Fruit fly (Drosophila melanogaster): Measurements from ENCODE around the gene CtsK1.

The CtsK1 gene

dm6 chr3L:14002524-14003135 lies 8.6 kb downstream of the CtsK1 start (continued):
- TF ChIP-seq hb (GFP tag; IDR thresholded peaks at IDR 0.05; ENCODE audit: partially characterized antibody), result no peak
- no peak for TF ChIP-seq HLH4C (GFP tag; IDR thresholded peaks at IDR 0.05; ENCODE audit: partially characterized antibody)
- TF ChIP-seq CG10274 (GFP tag; optimal IDR thresholded peaks at IDR 0.05), result no peak
- no peak for TF ChIP-seq CG8290 (GFP tag; optimal IDR thresholded peaks at IDR 0.05)
- TF ChIP-seq CG8290 (tag; optimal IDR thresholded peaks at IDR 0.05), result peak in 1 of 2 experiments; percentile 75
- no peak for TF ChIP-seq pan (optimal IDR thresholded peaks at IDR 0.05)
- no peak for TF ChIP-seq pan (GFP tag; optimal IDR thresholded peaks at IDR 0.05 in 1 of 2, IDR thresholded peaks at IDR 0.05 in 1 of 2)
- TF ChIP-seq otp (GFP tag; IDR thresholded peaks at IDR 0.05), result peak; percentile 52; the same call in 1 of the 3 replicates
- TF ChIP-seq CG2202 (tag; optimal IDR thresholded peaks at IDR 0.05), result no peak
- peak; percentile 11 for TF ChIP-seq Sry-δ (GFP tag; optimal IDR thresholded peaks at IDR 0.05)
- TF ChIP-seq CG7357 (GFP tag; IDR thresholded peaks at IDR 0.05), result no peak
- peak; percentile 85; the same call in 3 of the 4 replicates for TF ChIP-seq chinmo (GFP tag; IDR thresholded peaks at IDR 0.05; ENCODE audit: partially characterized antibody)
- TF ChIP-seq CG32532 (GFP tag; IDR thresholded peaks at IDR 0.05), result 0 out of 2 replicates have a peak, but pooled peaks have one; percentile 30
- TF ChIP-seq CG15601 (tag; optimal IDR thresholded peaks at IDR 0.05), result no peak
- no peak for TF ChIP-seq aop (GFP tag; IDR thresholded peaks at IDR 0.05)
- peak; percentile 6 for TF ChIP-seq grau (tag; optimal IDR thresholded peaks at IDR 0.05)
- no peak for TF ChIP-seq Blimp-1 (GFP tag; optimal IDR thresholded peaks at IDR 0.05)
- no peak for TF ChIP-seq Vsx1 (GFP tag; optimal IDR thresholded peaks at IDR 0.05)
- TF ChIP-seq CG12769 (tag; optimal IDR thresholded peaks at IDR 0.05), result peak; percentile 59
- no peak for TF ChIP-seq CG4404 (GFP tag; IDR thresholded peaks at IDR 0.05)
- TF ChIP-seq bbx (GFP tag; IDR thresholded peaks at IDR 0.05; ENCODE audit: partially characterized antibody), result 0 out of 2 replicates have a peak, but pooled peaks have one; percentile 26
- TF ChIP-seq vvl (GFP tag; IDR thresholded peaks at IDR 0.05), result peak; percentile 54
- no peak for TF ChIP-seq CG13775 (GFP tag; optimal IDR thresholded peaks at IDR 0.05)
- TF ChIP-seq CG4617 (GFP tag; optimal IDR thresholded peaks at IDR 0.05; ENCODE audit: borderline replicate concordance), result peak; percentile 12
- no peak for TF ChIP-seq p53 (GFP tag; optimal IDR thresholded peaks at IDR 0.05)
- no peak for TF ChIP-seq CG1792 (GFP tag; optimal IDR thresholded peaks at IDR 0.05)
- TF ChIP-seq Hand (GFP tag; optimal IDR thresholded peaks at IDR 0.05), result no peak
- no peak for TF ChIP-seq CG11695 (GFP tag; IDR thresholded peaks at IDR 0.05)
- no peak for TF ChIP-seq so (GFP tag; IDR thresholded peaks at IDR 0.05)
- TF ChIP-seq CG9797 (GFP tag; optimal IDR thresholded peaks at IDR 0.05), result peak; percentile 68
- TF ChIP-seq Fer1 (GFP tag; optimal IDR thresholded peaks at IDR 0.05), result peak; percentile 27
- TF ChIP-seq knrl (GFP tag; IDR thresholded peaks at IDR 0.05; ENCODE audit: partially characterized antibody), result no peak
- TF ChIP-seq nmo (GFP tag; optimal IDR thresholded peaks at IDR 0.05), result peak; percentile 33
- TF ChIP-seq stwl (tag; optimal IDR thresholded peaks at IDR 0.05), result peak; percentile 49
- no peak for TF ChIP-seq CG7928 (GFP tag; optimal IDR thresholded peaks at IDR 0.05)
- TF ChIP-seq unpg (GFP tag; optimal IDR thresholded peaks at IDR 0.05), result no peak
- TF ChIP-seq CG1603 (tag; optimal IDR thresholded peaks at IDR 0.05), result peak; percentile 58
- peak; percentile 59 for TF ChIP-seq sens (GFP tag)
- no peak for TF ChIP-seq fru (optimal IDR thresholded peaks at IDR 0.05)
- no peak for TF ChIP-seq CG15269 (tag; optimal IDR thresholded peaks at IDR 0.05)
- no peak for TF ChIP-seq Hey (tag; optimal IDR thresholded peaks at IDR 0.05)
- no peak for TF ChIP-seq CG16779 (GFP tag; IDR thresholded peaks at IDR 0.05)
- 0 out of 2 replicates have a peak, but pooled peaks have one; percentile 6 for TF ChIP-seq Drgx (GFP tag; IDR thresholded peaks at IDR 0.05)
- no peak for TF ChIP-seq E2f2 (GFP tag; IDR thresholded peaks at IDR 0.05)
- no peak for TF ChIP-seq insv (GFP tag; optimal IDR thresholded peaks at IDR 0.05)
- no peak for TF ChIP-seq lmd (GFP tag; IDR thresholded peaks at IDR 0.05)
- peak; percentile 72 for TF ChIP-seq gfzf (GFP tag; optimal IDR thresholded peaks at IDR 0.05)
- TF ChIP-seq Nf-YB (GFP tag; optimal IDR thresholded peaks at IDR 0.05), result peak; percentile 40
- TF ChIP-seq CG15514 (GFP tag; optimal IDR thresholded peaks at IDR 0.05), result peak; percentile 54
- TF ChIP-seq Scr (GFP tag; IDR thresholded peaks at IDR 0.05; ENCODE audit: partially characterized antibody), result peak; percentile 19; the same call in 1 of the 2 replicates

Measured in whole organism, embryonic.